Worm (Caenorhabditis elegans) whole organism, early embryonic: Measurements from ENCODE around the gene T08H10.3.

Experiments
- B0310.2 ChIP-seq: sonication (generic microtip); optimal IDR thresholded peaks from 2 replicates; lab custom pipeline; 2016; ENCODE audit warnings: mild to moderate bottlenecking, missing genetic modification characterization, missing compliant biosample characterization
- F13C5.2 ChIP-seq: sonication (generic microtip); optimal IDR thresholded peaks from 2 replicates; lab custom pipeline; 2017; ENCODE audit warnings: mild to moderate bottlenecking, missing genetic modification characterization, inconsistent platforms, missing compliant biosample characterization
- aly-1 ChIP-seq: sonication (generic microtip); optimal IDR thresholded peaks from 2 replicates; lab custom pipeline; 2016; ENCODE audit warnings: missing genetic modification characterization, missing compliant biosample characterization
- ama-1 ChIP-seq: fragments of 150-350 bp; optimal IDR thresholded peaks from 2 replicates; lab custom pipeline; 2014
- ceh-13 ChIP-seq: fragments of 200-800 bp; sonication (Bioruptor generic); optimal IDR thresholded peaks from 2 replicates; lab custom pipeline; 2018; ENCODE audit warnings: mild to moderate bottlenecking, missing genetic modification characterization, missing compliant biosample characterization
- ceh-36 ChIP-seq: sonication (generic microtip); optimal IDR thresholded peaks from 2 replicates; lab custom pipeline; 2016; ENCODE audit warnings: missing genetic modification characterization, inconsistent platforms, missing compliant biosample characterization
- ets-7 ChIP-seq: sonication (generic microtip); optimal IDR thresholded peaks from 2 replicates; lab custom pipeline; 2016; ENCODE audit warnings: missing genotype, missing genetic modification characterization, missing compliant biosample characterization
- flt-1 ChIP-seq: fragments of 200-800 bp; sonication (Bioruptor generic); IDR thresholded peaks from 2 replicates; pipeline ENCODE4 v1.3.6; 2022; ENCODE audit warnings: missing genetic modification characterization, missing compliant biosample characterization
- hmbx-1 ChIP-seq: sonication (generic microtip); optimal IDR thresholded peaks from 2 replicates; lab custom pipeline; 2016; ENCODE audit warnings: mild to moderate bottlenecking, missing genetic modification characterization, missing compliant biosample characterization
- hmg-4 ChIP-seq: fragments of 200-800 bp; sonication (Bioruptor generic); optimal IDR thresholded peaks from 2 replicates; lab custom pipeline; 2018; ENCODE audit warnings: mild to moderate bottlenecking, missing genetic modification characterization, missing compliant biosample characterization
- hnd-1 ChIP-seq: sonication (generic microtip); optimal IDR thresholded peaks from 2 replicates; lab custom pipeline; 2016; ENCODE audit warnings: missing genetic modification characterization, missing compliant biosample characterization
- pes-1 ChIP-seq: fragments of 200-800 bp; sonication (Bioruptor generic); IDR thresholded peaks from 2 replicates; pipeline ENCODE4 v1.3.6; 2022; ENCODE audit warnings: missing genetic modification reagents, missing genetic modification characterization, missing compliant biosample characterization
- scrt-1 ChIP-seq: fragments of 200-800 bp; sonication (Bioruptor generic); IDR thresholded peaks from 2 replicates; pipeline ENCODE4 v1.3.6; 2022; ENCODE audit warnings: missing genetic modification characterization, missing compliant biosample characterization
- sea-1 ChIP-seq: fragments of 200-800 bp; sonication (Bioruptor generic); conservative IDR thresholded peaks from 2 replicates; pipeline ENCODE4 v1.3.6; 2022; ENCODE audit warnings: missing genetic modification characterization, missing compliant biosample characterization
- tbx-11 ChIP-seq: fragments of 200-800 bp; sonication (Bioruptor generic); IDR thresholded peaks from 2 replicates; pipeline ENCODE4 v1.3.6; 2022; ENCODE audit warnings: missing genetic modification characterization, missing compliant biosample characterization
- tbx-37 ChIP-seq: fragments of 200-800 bp; sonication (Bioruptor generic); conservative IDR thresholded peaks from 2 replicates; pipeline ENCODE4 v1.3.6; 2022; ENCODE audit warnings: missing genetic modification reagents, missing genetic modification characterization, missing compliant biosample characterization
- tra-4 ChIP-seq: sonication (generic microtip); optimal IDR thresholded peaks from 2 replicates; lab custom pipeline; 2017; ENCODE audit warnings: missing genetic modification characterization, missing compliant biosample characterization

The T08H10.3 gene

DNA sequence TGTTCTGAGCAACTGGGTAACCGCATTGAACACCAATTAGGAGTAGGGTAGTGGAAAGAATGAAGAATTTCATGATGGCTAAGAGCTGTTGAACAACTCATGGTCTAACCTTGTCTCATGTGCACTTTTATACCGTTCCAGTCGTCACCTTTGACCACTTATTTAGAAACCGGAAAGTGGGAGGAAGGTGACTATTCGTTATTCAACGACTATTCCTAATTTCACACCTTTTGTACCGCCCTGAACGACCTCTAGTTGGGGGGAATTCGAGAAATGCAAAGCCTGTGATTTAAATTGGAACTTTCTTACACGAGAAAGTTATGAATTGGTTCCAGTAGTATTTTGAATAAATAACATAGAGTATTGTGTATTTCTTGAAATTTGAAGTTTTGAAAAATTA, 41.6 kb upstream of the T08H10.3 start, which contains the start of gene Y47D7A.12:
Gene Y47D7A.12, minus strand, starts transcription at position 101 of the 400 bp plus-strand sequence.
- no peak for TF ChIP-seq tra-4 (tag; lab: Kevin White, UChicago)
- TF ChIP-seq ceh-13 (GFP tag; lab: Kevin White, UChicago) = no peak
- no peak for TF ChIP-seq hmg-4 (GFP tag; lab: Kevin White, UChicago)
- no peak for TF ChIP-seq F13C5.2
- TF ChIP-seq hnd-1 = no peak
- no peak for TF ChIP-seq hmbx-1 (tag; lab: Kevin White, UChicago)
- no peak for TF ChIP-seq scrt-1 (GFP tag; lab: Robert Waterston, UW)
- no peak for TF ChIP-seq sea-1 (GFP tag; lab: Robert Waterston, UW)
- TF ChIP-seq B0310.2 (tag; lab: Kevin White, UChicago) = no peak
- no peak for TF ChIP-seq ama-1 (lab: Kevin White, UChicago)
- no peak for TF ChIP-seq ceh-36 (tag; lab: Kevin White, UChicago)
- TF ChIP-seq aly-1 (tag; lab: Kevin White, UChicago) = no peak
- TF ChIP-seq ets-7 (tag; lab: Kevin White, UChicago) = no peak
- TF ChIP-seq flt-1 (GFP tag; lab: Robert Waterston, UW) = no peak
- no peak for TF ChIP-seq tbx-37
- no peak for TF ChIP-seq pes-1 (GFP tag; lab: Robert Waterston, UW)

DNA sequence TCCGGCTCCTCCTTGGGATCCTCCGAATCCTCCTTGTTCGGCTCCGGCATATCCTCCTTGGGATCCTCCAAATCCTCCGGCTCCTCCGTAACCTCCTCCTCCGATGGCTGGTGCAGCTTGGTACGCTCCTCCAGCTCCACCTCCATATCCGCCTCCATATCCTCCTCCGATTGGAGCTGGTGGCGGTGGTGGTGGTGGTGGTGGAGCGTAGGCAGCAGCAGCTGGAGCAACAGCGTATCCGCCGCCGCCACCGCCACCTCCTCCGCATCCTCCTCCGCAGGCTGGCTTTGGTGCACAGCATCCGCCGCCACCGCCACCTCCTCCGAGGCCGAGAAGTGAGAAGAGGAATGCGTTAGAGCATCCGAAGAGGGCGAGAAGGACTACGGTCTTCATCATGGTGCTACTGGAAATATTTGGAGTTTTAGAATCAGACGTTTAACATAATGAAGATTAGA, 38.4 kb upstream of the T08H10.3 start, which contains the start of gene Y47D7A.15:
Gene Y47D7A.15, minus strand, starts transcription at position 405 of the 455 bp plus-strand sequence.
- no peak for TF ChIP-seq tbx-11 (GFP tag; lab: Robert Waterston, UW)
- no peak for TF ChIP-seq tbx-37
- TF ChIP-seq ceh-36 (tag; lab: Kevin White, UChicago) = no peak
- TF ChIP-seq aly-1 (tag; lab: Kevin White, UChicago) = no peak
- no peak for TF ChIP-seq ama-1 (lab: Kevin White, UChicago)
- TF ChIP-seq hnd-1 = no peak
- no peak for TF ChIP-seq B0310.2 (tag; lab: Kevin White, UChicago)
- no peak for TF ChIP-seq hmg-4 (GFP tag; lab: Kevin White, UChicago)
- TF ChIP-seq ets-7 (tag; lab: Kevin White, UChicago) = no peak
- no peak for TF ChIP-seq tra-4 (tag; lab: Kevin White, UChicago)

DNA sequence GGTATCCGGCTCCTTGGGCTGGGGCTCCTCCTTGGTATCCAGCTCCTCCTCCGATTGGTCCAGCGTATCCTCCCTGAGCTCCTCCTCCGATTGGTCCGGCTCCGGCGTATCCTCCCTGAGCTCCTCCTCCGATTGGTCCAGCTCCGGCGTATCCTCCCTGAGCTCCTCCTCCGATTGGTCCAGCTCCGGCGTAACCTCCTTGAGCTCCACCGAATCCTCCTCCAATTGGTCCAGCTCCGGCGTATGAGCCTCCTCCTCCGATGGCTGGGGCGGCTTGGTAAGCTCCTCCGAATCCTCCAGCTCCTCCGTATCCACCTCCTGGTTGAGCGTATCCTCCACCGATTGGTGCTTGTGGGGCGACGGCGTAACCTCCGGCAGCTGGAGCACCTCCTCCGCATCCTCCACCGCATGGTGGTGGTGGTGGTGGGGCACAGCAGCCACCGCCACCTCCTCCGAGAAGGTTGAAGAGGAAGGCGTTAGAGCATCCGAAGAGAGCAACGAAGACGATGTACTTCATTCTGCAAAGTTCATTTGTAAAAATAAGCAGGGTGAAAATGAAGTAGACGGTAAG, 35.7 kb upstream of the T08H10.3 start, which contains the start of gene Y47D7A.13:
Gene Y47D7A.13, minus strand, starts transcription at position 517 of the 571 bp plus-strand sequence.
- TF ChIP-seq ceh-13 (GFP tag; lab: Kevin White, UChicago) (no peak), aly-1 (tag; lab: Kevin White, UChicago) (no peak), B0310.2 (tag; lab: Kevin White, UChicago) (no peak), hmbx-1 (tag; lab: Kevin White, UChicago) (no peak), F13C5.2 (no peak), pes-1 (GFP tag; lab: Robert Waterston, UW) (no peak), ets-7 (tag; lab: Kevin White, UChicago) (no peak), ama-1 (lab: Kevin White, UChicago) (no peak), sea-1 (GFP tag; lab: Robert Waterston, UW) (no peak), hnd-1 (no peak)

DNA sequence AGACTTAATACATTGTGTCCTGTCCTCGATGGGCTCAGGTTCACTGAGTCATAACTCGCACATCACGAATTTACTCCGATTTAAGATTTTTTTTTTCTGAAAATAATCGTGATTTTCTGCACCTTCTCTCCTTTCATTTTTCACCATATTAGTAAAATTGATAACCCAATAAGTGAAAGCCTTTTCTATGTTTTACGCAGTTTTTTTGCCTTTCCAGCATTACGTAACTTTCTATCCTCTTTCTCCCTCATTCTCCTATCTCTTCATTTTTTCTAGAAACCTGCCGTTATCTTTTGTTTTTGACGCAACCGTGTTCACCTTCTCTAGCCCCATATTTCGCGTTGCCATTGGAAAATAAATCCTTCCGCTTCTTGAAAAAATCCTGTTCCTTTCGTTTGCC, 34.0 kb upstream of the T08H10.3 start:
- TF ChIP-seq pes-1 (GFP tag; lab: Robert Waterston, UW) (no peak), F13C5.2 (no peak), tbx-11 (GFP tag; lab: Robert Waterston, UW) (no peak), ets-7 (tag; lab: Kevin White, UChicago) (no peak), B0310.2 (tag; lab: Kevin White, UChicago) (no peak)

DNA sequence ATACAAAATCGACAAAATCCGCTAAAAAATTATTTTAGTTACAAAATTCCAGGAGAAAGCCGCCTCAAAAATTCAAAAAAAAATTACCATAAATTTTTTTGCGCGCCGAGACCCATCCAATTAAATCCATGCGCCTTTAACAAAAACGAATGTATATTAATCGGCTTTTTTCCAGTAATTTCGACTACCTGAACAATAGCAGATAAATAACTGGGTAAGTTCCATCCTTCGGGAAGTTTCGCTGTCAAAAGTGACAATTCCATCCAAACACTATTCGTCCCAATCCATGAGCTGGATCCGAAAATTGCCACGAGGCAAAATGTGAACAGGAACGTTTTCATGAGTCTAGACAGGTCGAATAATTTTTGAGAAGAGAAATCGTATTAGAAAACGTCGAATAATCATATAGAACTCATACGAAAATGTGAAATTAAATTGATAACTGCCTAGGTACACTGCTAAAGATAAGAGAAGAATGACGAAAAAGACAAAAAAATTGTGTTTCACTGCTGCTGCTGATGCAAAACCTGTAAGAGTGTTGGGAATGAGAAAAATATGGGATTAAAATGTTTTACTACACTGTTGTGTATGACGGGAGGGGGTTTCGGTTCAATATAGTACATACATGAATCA, 28.3 kb upstream of the T08H10.3 start, which contains the start of gene rft-1:
Gene rft-1, minus strand, starts transcription at position 475 of the 633 bp plus-strand sequence.
- TF ChIP-seq hmbx-1 (tag; lab: Kevin White, UChicago) = no peak
- no peak for TF ChIP-seq ama-1 (lab: Kevin White, UChicago)
- no peak for TF ChIP-seq aly-1 (tag; lab: Kevin White, UChicago)
- no peak for TF ChIP-seq F13C5.2
- no peak for TF ChIP-seq scrt-1 (GFP tag; lab: Robert Waterston, UW)
- no peak for TF ChIP-seq tra-4 (tag; lab: Kevin White, UChicago)
- TF ChIP-seq flt-1 (GFP tag; lab: Robert Waterston, UW) = no peak
- no peak for TF ChIP-seq ets-7 (tag; lab: Kevin White, UChicago)

DNA sequence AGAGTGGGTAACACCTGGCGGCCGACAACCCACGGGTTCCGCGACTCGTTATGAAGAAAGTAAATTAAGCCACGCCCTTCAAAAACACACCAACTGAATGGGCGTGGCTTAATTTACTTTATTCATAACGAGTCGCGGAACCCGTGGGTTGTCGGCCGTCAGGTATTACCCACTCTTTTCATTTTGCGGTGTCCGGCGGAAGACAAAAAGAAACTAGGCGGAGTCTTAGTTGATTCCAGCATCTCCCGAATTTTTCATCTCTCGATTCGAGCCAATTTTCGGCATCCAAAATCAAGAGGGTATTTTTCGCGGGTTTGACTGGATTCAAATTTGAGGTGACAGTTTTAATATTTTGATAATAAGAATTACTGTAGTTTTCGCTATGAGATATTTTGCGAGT, 23.5 kb upstream of the T08H10.3 start:
- TF ChIP-seq F13C5.2 (no peak), tbx-11 (GFP tag; lab: Robert Waterston, UW) (no peak), scrt-1 (GFP tag; lab: Robert Waterston, UW) (no peak), ceh-13 (GFP tag; lab: Kevin White, UChicago) (no peak), aly-1 (tag; lab: Kevin White, UChicago) (no peak), tbx-37 (no peak), pes-1 (GFP tag; lab: Robert Waterston, UW) (no peak), ets-7 (tag; lab: Kevin White, UChicago) (no peak), flt-1 (GFP tag; lab: Robert Waterston, UW) (no peak), sea-1 (GFP tag; lab: Robert Waterston, UW) (no peak), hmbx-1 (tag; lab: Kevin White, UChicago) (no peak), hmg-4 (GFP tag; lab: Kevin White, UChicago) (no peak), B0310.2 (tag; lab: Kevin White, UChicago) (no peak), hnd-1 (no peak), ama-1 (lab: Kevin White, UChicago) (no peak)
